Worm (Caenorhabditis elegans) whole organism, late embryonic: Measurements from ENCODE around the gene ZC190.4.
A peak's percentile ranks its signal among the peaks of the same experiment; 100 is the strongest.

Experiments
- F13H6.1 ChIP-seq: sonication (generic microtip); optimal IDR thresholded peaks from 2 replicates; lab custom pipeline; 2016; ENCODE audit warnings: missing genetic modification characterization, missing compliant biosample characterization
- K02D7.2 ChIP-seq: sonication (generic microtip); optimal IDR thresholded peaks from 2 replicates; lab custom pipeline; 2017; ENCODE audit warnings: mild to moderate bottlenecking, missing genetic modification characterization, missing compliant biosample characterization
- ceh-2 ChIP-seq: sonication (generic microtip); optimal IDR thresholded peaks from 2 replicates; lab custom pipeline; 2016; ENCODE audit warnings: missing genotype, missing genetic modification characterization, missing compliant biosample characterization
- ceh-30 ChIP-seq: fragments of 150-350 bp; optimal IDR thresholded peaks from 2 replicates; lab custom pipeline; 2014; ENCODE audit warnings: missing biosample characterization, missing genetic modification characterization
- ceh-48 ChIP-seq: sonication (generic microtip); optimal IDR thresholded peaks from 2 replicates; lab custom pipeline; 2016; ENCODE audit warnings: missing genetic modification characterization, inconsistent platforms, missing compliant biosample characterization
- ceh-6 ChIP-seq: fragments of 200-800 bp; sonication (Bioruptor generic); optimal IDR thresholded peaks from 2 replicates; lab custom pipeline; 2018; ENCODE audit warnings: mild to moderate bottlenecking, missing genetic modification characterization, missing compliant biosample characterization
- che-1 ChIP-seq: sonication (generic microtip); optimal IDR thresholded peaks from 2 replicates; lab custom pipeline; 2016; ENCODE audit warnings: mild to moderate bottlenecking, missing genetic modification characterization, missing compliant biosample characterization
- dve-1 ChIP-seq: sonication (generic microtip); optimal IDR thresholded peaks from 2 replicates; lab custom pipeline; 2017; ENCODE audit warnings: antibody characterized with exemption, mild to moderate bottlenecking, missing genetic modification characterization, missing compliant biosample characterization
- elt-2 ChIP-seq: sonication (generic microtip); optimal IDR thresholded peaks from 2 replicates; lab custom pipeline; 2016; ENCODE audit warnings: missing genetic modification reagents, missing genetic modification characterization, missing compliant biosample characterization
- hlh-15 ChIP-seq: sonication (generic microtip); optimal IDR thresholded peaks from 2 replicates; lab custom pipeline; 2016; ENCODE audit warnings: missing genetic modification characterization, missing compliant biosample characterization
- hlh-6 ChIP-seq: sonication (generic microtip); optimal IDR thresholded peaks from 2 replicates; lab custom pipeline; 2016; ENCODE audit warnings: missing genotype, missing genetic modification characterization, missing compliant biosample characterization
- madf-2 ChIP-seq: sonication (generic microtip); optimal IDR thresholded peaks from 2 replicates; lab custom pipeline; 2017; ENCODE audit warnings: missing genetic modification characterization, missing compliant biosample characterization
- mec-3 ChIP-seq: sonication (generic microtip); optimal IDR thresholded peaks from 2 replicates; lab custom pipeline; 2016; ENCODE audit warnings: borderline replicate concordance, missing genetic modification characterization, missing compliant biosample characterization
- nhr-232 ChIP-seq: sonication (generic microtip); optimal IDR thresholded peaks from 2 replicates; lab custom pipeline; 2016; ENCODE audit warnings: missing genetic modification characterization, missing compliant biosample characterization
- npax-4 ChIP-seq: sonication (generic microtip); optimal IDR thresholded peaks from 2 replicates; lab custom pipeline; 2016; ENCODE audit warnings: missing genetic modification characterization, missing compliant biosample characterization
- pha-4 ChIP-seq: fragments of 150-350 bp; optimal IDR thresholded peaks from 2 replicates; lab custom pipeline; 2018; ENCODE audit warnings: missing biosample characterization, missing genetic modification reagents, missing genetic modification characterization
- pqm-1 ChIP-seq: sonication (generic microtip); optimal IDR thresholded peaks from 2 replicates; lab custom pipeline; 2016; ENCODE audit warnings: missing genetic modification characterization, missing compliant biosample characterization
- pros-1 ChIP-seq: fragments of 150-350 bp; optimal IDR thresholded peaks from 2 replicates; lab custom pipeline; 2014; ENCODE audit warnings: missing biosample characterization, missing genetic modification reagents, missing genetic modification characterization
- rnt-1 ChIP-seq: sonication (generic microtip); optimal IDR thresholded peaks from 2 replicates; lab custom pipeline; 2016; ENCODE audit warnings: missing genetic modification characterization, missing compliant biosample characterization
- syd-9 ChIP-seq: sonication (generic microtip); optimal IDR thresholded peaks from 2 replicates; lab custom pipeline; 2016; ENCODE audit warnings: mild to moderate bottlenecking, missing genetic modification characterization, moderate library complexity, missing compliant biosample characterization
- tbx-2 ChIP-seq: sonication (generic microtip); optimal IDR thresholded peaks from 2 replicates; lab custom pipeline; 2016; ENCODE audit warnings: missing genetic modification characterization, missing compliant biosample characterization
- tbx-7 ChIP-seq: sonication (generic microtip); optimal IDR thresholded peaks from 2 replicates; lab custom pipeline; 2016; ENCODE audit warnings: missing genotype, missing genetic modification characterization, missing compliant biosample characterization
- ttx-3 ChIP-seq: sonication (generic microtip); optimal IDR thresholded peaks from 2 replicates; lab custom pipeline; 2016; ENCODE audit warnings: missing genetic modification reagents, missing genetic modification characterization, missing compliant biosample characterization
- unc-3 ChIP-seq, 2 experiments: fragments of 200-800 bp in 1 of 2; sonication (Bioruptor generic) in 1 of 2; sonication (generic microtip) in 1 of 2; conservative IDR thresholded peaks in 1 of 2; optimal IDR thresholded peaks in 1 of 2; 2 replicates each; pipeline versions ENCODE4 v1.3.6 to Lab custom; 2016 to 2022; ENCODE audit warnings: missing compliant biosample characterization in 2 of 2, missing genetic modification characterization in 2 of 2, missing genetic modification reagents in 1 of 2
- unc-55 ChIP-seq: sonication (generic microtip); optimal IDR thresholded peaks from 2 replicates; lab custom pipeline; 2017; ENCODE audit warnings: missing biosample characterization, missing genetic modification reagents, missing genetic modification characterization

ZC190.4 gene

ce11 chrV:8648251-8648650 is 17.6 kb upstream of the ZC190.4 start:
- TF ChIP-seq ceh-48 (tag; lab: Kevin White, UChicago) = no peak
- TF ChIP-seq ceh-2 (tag; lab: Kevin White, UChicago) = no peak
- TF ChIP-seq hlh-15 (tag; lab: Kevin White, UChicago) = no peak
- TF ChIP-seq unc-3 (GFP tag; conservative IDR thresholded peaks at IDR 0.05; lab: Robert Waterston, UW) = no peak
- TF ChIP-seq unc-3 (tag; optimal IDR thresholded peaks at IDR 0.05; lab: Kevin White, UChicago) = no peak
- TF ChIP-seq che-1 = no peak
- no peak for TF ChIP-seq madf-2
- TF ChIP-seq elt-2 (tag; lab: Kevin White, UChicago) = peak; percentile 81
- TF ChIP-seq pqm-1 (tag; lab: Kevin White, UChicago) = no peak
- TF ChIP-seq, all 69 proteins: peak for 1

- TF ChIP-seq ttx-3 (tag; lab: Kevin White, UChicago) (no peak), tbx-7 (tag; lab: Kevin White, UChicago) (no peak), rnt-1 (tag; lab: Kevin White, UChicago) (no peak), syd-9 (tag; lab: Kevin White, UChicago) (no peak), pha-4 (tag; lab: Kevin White, UChicago) (no peak)
These were observed 15.5 kb upstream of the ZC190.4 start for ce11 chrV:8650365-8650764.

- TF ChIP-seq elt-2 (tag; lab: Kevin White, UChicago) (peak; percentile 98), dve-1 (tag; lab: Kevin White, UChicago) (peak; percentile 18), hlh-6 (tag; lab: Kevin White, UChicago) (no peak)
- TF ChIP-seq, all 69 proteins: peak for 2
These were observed 14.7 kb upstream of the ZC190.4 start for ce11 chrV:8651007-8651711.

ce11 chrV:8652177-8652576 is 13.7 kb upstream of the ZC190.4 start:
- no peak for TF ChIP-seq nhr-232 (tag; lab: Kevin White, UChicago)
- TF ChIP-seq syd-9 (tag; lab: Kevin White, UChicago) = no peak
- TF ChIP-seq tbx-2 (tag; lab: Kevin White, UChicago) = no peak
- no peak for TF ChIP-seq pros-1
- TF ChIP-seq ceh-30 (tag; lab: Kevin White, UChicago) = no peak
- no peak for TF ChIP-seq K02D7.2 (tag; lab: Kevin White, UChicago)
- no peak for TF ChIP-seq F13H6.1
- no peak for TF ChIP-seq ceh-6 (GFP tag; lab: Kevin White, UChicago)

- TF ChIP-seq npax-4 (tag; lab: Kevin White, UChicago) (no peak), unc-55 (GFP tag; lab: Kevin White, UChicago) (peak; percentile 14)
These were observed 12.6 kb upstream of the ZC190.4 start for ce11 chrV:8653080-8653821.

- TF ChIP-seq tbx-2 (tag; lab: Kevin White, UChicago) = no peak
- TF ChIP-seq ceh-6 (GFP tag; lab: Kevin White, UChicago) = no peak
- TF ChIP-seq unc-55 (GFP tag; lab: Kevin White, UChicago) = peak; percentile 16
- TF ChIP-seq mec-3 (tag; lab: Kevin White, UChicago) = no peak
- TF ChIP-seq, all 69 proteins: peak for 1
These were observed 11.1 kb upstream of the ZC190.4 start for ce11 chrV:8654460-8655419.
